Worm (Caenorhabditis elegans) whole organism, dauer: ENCODE measurements around the gene W01B6.8.

ENCODE experiments used
- unc-62 ChIP-seq: sonication (generic microtip); optimal IDR thresholded peaks from 2 replicates; lab custom pipeline; 2017; ENCODE audit warnings: missing biosample characterization, missing genetic modification reagents, missing genetic modification characterization

The W01B6.8 gene

ce11 chrIV:10051088-10051487 is 33.1 kb downstream of the W01B6.8 start, which contains the start of gene T04B2.8:
Gene T04B2.8, minus strand, starts transcription at chrIV:10051188.
- TF ChIP-seq unc-62 (GFP tag; lab: Kevin White, UChicago) = no peak

DNA sequence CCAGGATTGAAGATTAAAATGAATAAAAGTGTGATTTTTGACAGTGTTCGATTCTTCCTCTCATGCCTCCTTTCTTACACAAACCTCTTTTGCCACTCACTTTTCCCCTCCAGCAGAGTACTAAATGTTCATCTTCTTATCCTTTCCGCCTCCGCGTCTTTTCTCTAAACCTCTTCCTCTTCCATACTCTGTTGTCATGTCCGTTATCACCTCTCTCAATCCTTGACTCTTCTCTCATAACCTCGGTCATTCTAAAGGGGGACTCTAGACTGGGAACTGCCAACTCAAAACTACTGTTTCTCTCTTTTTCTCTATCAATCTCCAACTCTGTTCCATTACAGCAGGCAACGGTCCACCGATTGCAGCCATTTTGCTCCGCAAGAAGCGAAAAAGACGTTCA is 35.9 kb downstream of the W01B6.8 start:
- TF ChIP-seq unc-62 (GFP tag; lab: Kevin White, UChicago) = no peak

DNA sequence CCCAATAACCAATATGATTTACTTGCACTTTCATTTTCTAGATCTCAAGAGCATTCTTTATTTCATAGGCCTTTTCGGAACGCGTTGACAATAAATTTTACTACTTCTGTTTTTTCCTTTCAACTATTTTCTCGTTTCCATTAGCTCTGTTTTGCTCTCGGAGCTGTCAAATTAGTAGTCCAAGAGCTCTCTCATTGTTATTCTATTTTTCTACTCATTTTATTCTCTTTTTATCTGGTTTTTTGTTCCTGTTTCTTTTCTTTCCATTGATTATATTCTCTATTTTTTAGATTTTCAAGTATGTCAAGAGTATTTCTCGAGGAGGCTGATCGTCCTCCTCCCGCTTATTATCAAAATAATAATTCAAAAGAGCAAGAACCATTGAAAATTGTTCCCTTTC is 37.1 kb downstream of the W01B6.8 start, which contains the start of gene T04B2.3:
TSS of gene T04B2.3 (plus strand) at position 301 of the 400 bp plus-strand sequence.
- TF ChIP-seq unc-62 (GFP tag; lab: Kevin White, UChicago) = no peak

- TF ChIP-seq unc-62 (GFP tag; lab: Kevin White, UChicago) = no peak
These were observed 38.2 kb downstream of the W01B6.8 start for ce11 chrIV:10046005-10046404.

DNA sequence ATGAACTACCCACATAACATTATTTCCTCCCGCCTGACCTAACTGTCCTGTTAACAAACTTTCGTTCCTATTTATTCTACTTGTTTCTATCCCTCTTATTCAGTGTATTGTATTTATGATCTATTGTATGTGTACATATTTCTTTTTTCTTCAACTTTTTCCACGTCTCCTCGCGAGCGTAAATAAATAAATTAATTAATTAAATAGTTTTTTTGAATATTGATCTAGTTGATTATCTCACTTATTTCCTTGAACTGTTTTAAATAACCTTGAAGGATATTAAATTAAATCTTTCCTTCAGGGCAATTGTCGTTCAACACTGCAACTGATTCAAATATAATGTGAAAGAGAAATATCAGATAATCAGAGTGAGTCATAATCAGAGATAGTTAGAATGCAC is 41.3 kb downstream of the W01B6.8 start, which contains the start of gene frk-1:
TSS of gene frk-1 (plus strand) at position 301 of the 400 bp plus-strand sequence.
- TF ChIP-seq unc-62 (GFP tag; lab: Kevin White, UChicago) = no peak

- no peak for TF ChIP-seq unc-62 (GFP tag; lab: Kevin White, UChicago)
These were observed 43.4 kb downstream of the W01B6.8 start, which contains the start of gene dhs-31 for ce11 chrIV:10040803-10041202. Gene dhs-31, minus strand, starts transcription at chrIV:10040903.

DNA sequence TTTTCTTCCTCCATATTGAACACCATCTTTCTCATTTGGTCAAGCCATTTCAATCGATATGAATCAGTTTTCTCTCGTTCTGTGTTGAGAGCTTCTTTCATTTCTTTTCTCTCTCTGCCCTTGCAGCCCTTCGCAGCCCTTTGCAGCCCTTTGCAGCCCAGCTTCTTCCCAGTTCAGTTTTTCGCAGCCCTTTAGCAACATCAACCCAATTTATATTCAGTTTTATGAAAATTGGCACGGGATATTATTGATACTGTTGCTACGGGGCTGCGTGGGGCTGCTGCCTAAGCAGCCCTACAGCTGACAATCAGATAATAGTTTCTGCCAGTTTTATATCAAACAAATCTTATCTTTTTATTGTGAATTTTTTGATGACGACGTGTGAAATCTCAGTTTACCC is 47.2 kb downstream of the W01B6.8 start, which contains the start of gene F44D12.10:
TSS of gene F44D12.10 (minus strand) at position 101 of the 400 bp plus-strand sequence.
- TF ChIP-seq unc-62 (GFP tag; lab: Kevin White, UChicago) = no peak
